Fruit fly (Drosophila melanogaster): ENCODE data around the gene Kap-alpha1.
A peak's percentile ranks its signal among the peaks of the same experiment; 100 is the strongest.

Gene Kap-alpha1

dm6 chr3L:19804908-19805307 is 2.1 kb upstream of the Kap-alpha1 start, which contains the start of the genes TORIP and Ccdc58 (continued):
- no peak for TF ChIP-seq CG7745 (tag; optimal IDR thresholded peaks at IDR 0.05)
- peak; percentile 25 for TF ChIP-seq trem (tag; optimal IDR thresholded peaks at IDR 0.05)
- TF ChIP-seq pzg (GFP tag; optimal IDR thresholded peaks at IDR 0.05), result peak; percentile 17
- TF ChIP-seq crp (GFP tag; optimal IDR thresholded peaks at IDR 0.05), result peak in 1 of 2 experiments; percentile 29
- TF ChIP-seq HLH4C (GFP tag; IDR thresholded peaks at IDR 0.05; ENCODE audit: partially characterized antibody), result peak; percentile 65; the same call in 2 of the 3 replicates
- peak; percentile 81 for TF ChIP-seq hbn (GFP tag; IDR thresholded peaks at IDR 0.05; ENCODE audit: partially characterized antibody)
- TF ChIP-seq CG10366 (GFP tag; IDR thresholded peaks at IDR 0.05), result no peak
- TF ChIP-seq CG34224 (GFP tag; IDR thresholded peaks at IDR 0.05; ENCODE audit: partially characterized antibody), result peak; percentile 88
- TF ChIP-seq Bgb (GFP tag; IDR thresholded peaks at IDR 0.05; ENCODE audit: partially characterized antibody), result peak; percentile 72
- TF ChIP-seq mld (GFP tag; IDR thresholded peaks at IDR 0.05; ENCODE audit: partially characterized antibody), result peak; percentile 75; the same call in 2 of the 3 replicates
- peak; percentile 86 for TF ChIP-seq CG13287 (GFP tag; IDR thresholded peaks at IDR 0.05; ENCODE audit: partially characterized antibody)
- no peak for TF ChIP-seq ham (GFP tag; IDR thresholded peaks at IDR 0.05)
- TF ChIP-seq sna (GFP tag; IDR thresholded peaks at IDR 0.05; ENCODE audit: partially characterized antibody), result peak; percentile 76
- no peak for TF ChIP-seq bcd (GFP tag; optimal IDR thresholded peaks at IDR 0.05)
- TF ChIP-seq unc-4 (GFP tag; IDR thresholded peaks at IDR 0.05; ENCODE audit: partially characterized antibody), result peak; percentile 85
- peak; percentile 20 for TF ChIP-seq Sry-δ (GFP tag; optimal IDR thresholded peaks at IDR 0.05)
- no peak for TF ChIP-seq tup (GFP tag; optimal IDR thresholded peaks at IDR 0.05)
- TF ChIP-seq MESR4 (GFP tag; optimal IDR thresholded peaks at IDR 0.05), result peak; percentile 27
- TF ChIP-seq abd-A (tag; optimal IDR thresholded peaks at IDR 0.05), result no peak
- TF ChIP-seq CG14860 (GFP tag; IDR thresholded peaks at IDR 0.05; ENCODE audit: partially characterized antibody), result peak; percentile 67
- peak; percentile 63; the same call in 2 of the 3 replicates for TF ChIP-seq knrl (GFP tag; IDR thresholded peaks at IDR 0.05; ENCODE audit: partially characterized antibody)
- peak; percentile 77 for TF ChIP-seq amos (GFP tag; IDR thresholded peaks at IDR 0.05; ENCODE audit: partially characterized antibody)
- peak; percentile 82 for TF ChIP-seq Scr (GFP tag; IDR thresholded peaks at IDR 0.05; ENCODE audit: partially characterized antibody)
- TF ChIP-seq phol (tag; optimal IDR thresholded peaks at IDR 0.05), result peak; percentile 4
- TF ChIP-seq CG16813 (GFP tag; IDR thresholded peaks at IDR 0.05; ENCODE audit: partially characterized antibody), result peak; percentile 72
- peak; percentile 60; the same call in 2 of the 3 replicates for TF ChIP-seq Opbp (GFP tag; IDR thresholded peaks at IDR 0.05; ENCODE audit: partially characterized antibody)
- TF ChIP-seq sc (optimal IDR thresholded peaks at IDR 0.05), result no peak
- no peak for TF ChIP-seq sc (GFP tag; optimal IDR thresholded peaks at IDR 0.05)

dm6 chr3L:19805895-19806294 is 1.1 kb upstream of the Kap-alpha1 start, which contains the start of gene CG34116:
Gene CG34116 (minus strand): TSS chr3L:19806036.
- TF ChIP-seq insv (GFP tag; optimal IDR thresholded peaks at IDR 0.05), result no peak
- TF ChIP-seq Dll (GFP tag; IDR thresholded peaks at IDR 0.05; ENCODE audit: partially characterized antibody), result peak; percentile 71
- TF ChIP-seq E2f2 (GFP tag; IDR thresholded peaks at IDR 0.05), result peak; percentile 15; the same call in 1 of the 2 replicates
- TF ChIP-seq knrl (GFP tag; IDR thresholded peaks at IDR 0.05; ENCODE audit: partially characterized antibody), result peak; percentile 65; the same call in 2 of the 3 replicates
- peak; percentile 73 for TF ChIP-seq Bgb (GFP tag; IDR thresholded peaks at IDR 0.05; ENCODE audit: partially characterized antibody)
- TF ChIP-seq ato (GFP tag; IDR thresholded peaks at IDR 0.05; ENCODE audit: partially characterized antibody), result peak; percentile 51; the same call in 1 of the 2 replicates
- peak; percentile 19; the same call in 1 of the 2 replicates for TF ChIP-seq sna (GFP tag; IDR thresholded peaks at IDR 0.05; ENCODE audit: partially characterized antibody)
- TF ChIP-seq Scr (GFP tag; IDR thresholded peaks at IDR 0.05; ENCODE audit: partially characterized antibody), result peak; percentile 70
- no peak for TF ChIP-seq jigr1 (GFP tag; IDR thresholded peaks at IDR 0.05)
- no peak for TF ChIP-seq Hr3 (GFP tag; optimal IDR thresholded peaks at IDR 0.05)
- peak; percentile 66 for TF ChIP-seq BEAF-32 (GFP tag; optimal IDR thresholded peaks at IDR 0.05)
- TF ChIP-seq amos (GFP tag; IDR thresholded peaks at IDR 0.05; ENCODE audit: partially characterized antibody), result peak; percentile 66; the same call in 1 of the 2 replicates
- TF ChIP-seq scrt (GFP tag; optimal IDR thresholded peaks at IDR 0.05), result no peak
- no peak for TF ChIP-seq Hmr (GFP tag; optimal IDR thresholded peaks at IDR 0.05)
- TF ChIP-seq hb (GFP tag; IDR thresholded peaks at IDR 0.05; ENCODE audit: partially characterized antibody), result peak; percentile 57; the same call in 1 of the 3 replicates
- no peak for TF ChIP-seq CG9437 (GFP tag; optimal IDR thresholded peaks at IDR 0.05)
- TF ChIP-seq Ets65A (GFP tag), result peak; percentile 38
- peak; percentile 76 for TF ChIP-seq Dref (GFP tag; IDR thresholded peaks at IDR 0.05)
- TF ChIP-seq inv (GFP tag; IDR thresholded peaks at IDR 0.05; ENCODE audit: partially characterized antibody), result peak; percentile 41; the same call in 1 of the 2 replicates
- peak; percentile 14 for TF ChIP-seq MESR4 (GFP tag; optimal IDR thresholded peaks at IDR 0.05)
- peak; percentile 54 for TF ChIP-seq Doc3 (GFP tag; IDR thresholded peaks at IDR 0.05; ENCODE audit: partially characterized antibody)
- peak; percentile 57; the same call in 1 of the 2 replicates for TF ChIP-seq unc-4 (GFP tag; IDR thresholded peaks at IDR 0.05; ENCODE audit: partially characterized antibody)
- TF ChIP-seq CG14860 (GFP tag; IDR thresholded peaks at IDR 0.05; ENCODE audit: partially characterized antibody), result peak; percentile 48; the same call in 2 of the 3 replicates
- TF ChIP-seq CG11504 (tag; optimal IDR thresholded peaks at IDR 0.05), result no peak
- peak; percentile 48 for TF ChIP-seq Sry-δ (GFP tag; optimal IDR thresholded peaks at IDR 0.05)

Measured in whole organism, embryonic.